Worm (Caenorhabditis elegans) whole organism, L3 larva: ENCODE results near the gene trim-21.

ENCODE experiments used
- R02D3.7 ChIP-seq: fragments of 150-350 bp; optimal IDR thresholded peaks from 2 replicates; lab custom pipeline; 2014; ENCODE audit warnings: missing biosample characterization, missing genetic modification characterization
- ceh-28 ChIP-seq: fragments of 150-350 bp; optimal IDR thresholded peaks from 2 replicates; lab custom pipeline; 2014; ENCODE audit warnings: missing biosample characterization, missing genetic modification reagents, missing genetic modification characterization
- nhr-12 ChIP-seq: fragments of 150-350 bp; optimal IDR thresholded peaks from 2 replicates; lab custom pipeline; 2014; ENCODE audit warnings: missing biosample characterization, missing genetic modification characterization
- sea-2 ChIP-seq: fragments of 150-350 bp; sonication (generic microtip); optimal IDR thresholded peaks from 4 replicates; lab custom pipeline; 2014; ENCODE audit warnings: missing biosample characterization, missing genetic modification reagents, missing genetic modification characterization
- skn-1 ChIP-seq: fragments of 150-350 bp; optimal IDR thresholded peaks from 2 replicates; lab custom pipeline; 2014; ENCODE audit warnings: missing biosample characterization, missing genetic modification characterization
- unc-62 ChIP-seq: fragments of 150-350 bp; sonication (generic microtip); optimal IDR thresholded peaks from 4 replicates; lab custom pipeline; 2014; ENCODE audit warnings: missing biosample characterization, missing genetic modification reagents, missing genetic modification characterization
- ztf-11 ChIP-seq: fragments of 150-350 bp; optimal IDR thresholded peaks from 2 replicates; lab custom pipeline; 2014; ENCODE audit warnings: missing biosample characterization, missing genetic modification characterization

DNA sequence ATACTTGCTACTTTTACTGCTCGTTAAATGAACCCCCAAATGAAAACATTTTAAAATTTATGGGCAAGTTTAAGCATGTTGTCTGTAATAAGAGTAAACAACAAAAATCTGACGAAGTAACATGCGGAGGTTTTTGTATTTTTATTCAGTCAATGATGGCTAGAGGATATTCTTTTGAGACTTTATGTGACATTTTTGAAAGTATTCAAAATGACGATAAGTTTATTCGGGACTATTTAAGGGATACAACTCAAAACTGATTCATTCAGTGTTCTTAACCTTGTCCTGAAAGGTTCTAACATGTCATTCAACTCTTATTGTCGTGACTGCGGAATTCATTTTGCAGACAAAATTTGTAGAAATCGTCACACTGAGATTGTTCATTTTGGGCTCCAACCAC lies 32.8 kb downstream of the trim-21 start, which contains the start of gene K09F6.11:
- no peak for TF ChIP-seq R02D3.7 (tag; lab: Kevin White, UChicago)
- no peak for TF ChIP-seq unc-62 (GFP tag; lab: Kevin White, UChicago)
- TF ChIP-seq ceh-28 (tag; lab: Kevin White, UChicago): no peak
- TF ChIP-seq ztf-11 (tag; lab: Kevin White, UChicago): no peak
- TF ChIP-seq sea-2 (GFP tag; lab: Kevin White, UChicago): no peak
- no peak for TF ChIP-seq nhr-12 (tag; lab: Kevin White, UChicago)
- no peak for TF ChIP-seq skn-1
